Worm (Caenorhabditis elegans) whole organism, mixed stage, embryonic: ENCODE measurements around the gene F34D10.3.

Experiments
- blmp-1 ChIP-seq: fragments of 150-350 bp; optimal IDR thresholded peaks from 2 replicates; lab custom pipeline; 2014; ENCODE audit warnings: missing biosample characterization, missing genetic modification characterization
- ceh-39 ChIP-seq: fragments of 150-350 bp; optimal IDR thresholded peaks from 2 replicates; lab custom pipeline; 2014; ENCODE audit warnings: missing biosample characterization, missing genetic modification characterization
- ces-1 ChIP-seq: fragments of 150-350 bp; optimal IDR thresholded peaks from 2 replicates; lab custom pipeline; 2014; ENCODE audit warnings: missing biosample characterization, missing genetic modification reagents, missing genetic modification characterization
- cnd-1 ChIP-seq: fragments of 200-800 bp; sonication (Bioruptor generic); optimal IDR thresholded peaks from 2 replicates; lab custom pipeline; 2018; ENCODE audit warnings: mild to moderate bottlenecking, missing genetic modification characterization, missing compliant biosample characterization
- lin-13 ChIP-seq: fragments of 150-350 bp; optimal IDR thresholded peaks from 2 replicates; lab custom pipeline; 2014; ENCODE audit warnings: missing biosample characterization, missing genetic modification characterization
- lsy-2 ChIP-seq: fragments of 150-350 bp; optimal IDR thresholded peaks from 2 replicates; lab custom pipeline; 2014; ENCODE audit warnings: missing biosample characterization, missing genetic modification characterization
- nhr-237 ChIP-seq: fragments of 150-350 bp; optimal IDR thresholded peaks from 2 replicates; lab custom pipeline; 2014; ENCODE audit warnings: missing biosample characterization, missing genetic modification characterization
- nhr-28 ChIP-seq: fragments of 150-350 bp; optimal IDR thresholded peaks from 2 replicates; lab custom pipeline; 2014; ENCODE audit warnings: missing biosample characterization, missing genetic modification characterization
- nhr-76 ChIP-seq: sonication (generic microtip); optimal IDR thresholded peaks from 2 replicates; lab custom pipeline; 2017; ENCODE audit warnings: missing biosample characterization, missing genetic modification characterization
- pha-4 ChIP-seq: fragments of 150-350 bp; optimal IDR thresholded peaks from 2 replicates; lab custom pipeline; 2018; ENCODE audit warnings: missing biosample characterization, missing genetic modification reagents, missing genetic modification characterization
- unc-39 ChIP-seq: fragments of 150-350 bp; optimal IDR thresholded peaks from 2 replicates; lab custom pipeline; 2014; ENCODE audit warnings: missing biosample characterization, missing genetic modification characterization
- unc-62 ChIP-seq: fragments of 150-350 bp; optimal IDR thresholded peaks from 2 replicates; lab custom pipeline; 2014; ENCODE audit warnings: missing biosample characterization, missing genetic modification reagents, missing genetic modification characterization
- zip-8 ChIP-seq: fragments of 150-350 bp; optimal IDR thresholded peaks from 2 replicates; lab custom pipeline; 2014; ENCODE audit warnings: missing biosample characterization, missing genetic modification characterization

DNA sequence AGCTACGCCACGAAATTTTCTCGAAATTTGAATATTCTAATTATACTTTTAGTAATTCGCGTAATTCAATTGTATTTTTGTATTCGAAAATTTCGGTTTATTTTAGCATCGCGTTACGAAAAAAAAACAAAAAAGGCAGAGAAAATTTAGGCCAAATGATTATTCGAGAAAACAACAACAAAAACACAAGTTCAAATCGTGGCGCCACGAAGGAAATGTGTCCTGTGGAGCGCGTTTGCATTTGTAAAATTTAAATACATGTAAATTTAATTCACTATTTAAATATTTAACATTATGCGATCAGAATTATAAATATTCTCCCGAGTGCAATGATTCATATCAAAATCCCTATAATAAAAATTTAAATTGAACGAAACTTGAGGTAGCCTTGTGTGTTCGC lies 10.3 kb upstream of the F34D10.3 start:
- no peak for TF ChIP-seq pha-4 (tag; lab: Kevin White, UChicago)
- no peak for TF ChIP-seq nhr-76 (tag; lab: Kevin White, UChicago)
- no peak for TF ChIP-seq ces-1
- no peak for TF ChIP-seq ceh-39
- TF ChIP-seq blmp-1 (tag; lab: Kevin White, UChicago), result no peak
- TF ChIP-seq lsy-2 (tag; lab: Kevin White, UChicago), result no peak
- TF ChIP-seq nhr-28, result no peak
- TF ChIP-seq unc-62 (GFP tag; lab: Kevin White, UChicago), result no peak
- TF ChIP-seq lin-13 (tag; lab: Kevin White, UChicago), result no peak
- no peak for TF ChIP-seq unc-39
- no peak for TF ChIP-seq nhr-237
- no peak for TF ChIP-seq zip-8 (tag; lab: Kevin White, UChicago)
- TF ChIP-seq cnd-1 (tag; lab: Kevin White, UChicago), result no peak
